Fruit fly (Drosophila melanogaster): ENCODE measurements around the gene Stt3A.

Stt3A gene

dm6 chrX:21056732-21057131 lies 3.0 kb upstream of the Stt3A start:
- TF ChIP-seq CG30403 (GFP tag; optimal IDR thresholded peaks at IDR 0.05) (no peak), Sin3A (optimal IDR thresholded peaks at IDR 0.05) (no peak), Elba2 (GFP tag; optimal IDR thresholded peaks at IDR 0.05) (peak; percentile 87), pfk (GFP tag; optimal IDR thresholded peaks at IDR 0.05) (peak; percentile 24), Nf-YB (GFP tag; optimal IDR thresholded peaks at IDR 0.05) (peak; percentile 51), CG9609 (GFP tag; optimal IDR thresholded peaks at IDR 0.05) (no peak), nom (GFP tag; optimal IDR thresholded peaks at IDR 0.05) (no peak), CG15514 (GFP tag; optimal IDR thresholded peaks at IDR 0.05) (no peak), insv (GFP tag; optimal IDR thresholded peaks at IDR 0.05) (peak; percentile 77 to 96), Nf-YC (tag; optimal IDR thresholded peaks at IDR 0.05) (peak; percentile 39), CG1647 (GFP tag; optimal IDR thresholded peaks at IDR 0.05) (no peak), D19A (tag; optimal IDR thresholded peaks at IDR 0.05) (peak; percentile 63), CG14014 (GFP tag; IDR thresholded peaks at IDR 0.05) (no peak), gcm (GFP tag; optimal IDR thresholded peaks at IDR 0.05) (peak; percentile 64), Trl (optimal IDR thresholded peaks at IDR 0.05) (peak; percentile 20 to 28), Trl (GFP tag; optimal IDR thresholded peaks at IDR 0.05) (no peak), D (optimal IDR thresholded peaks at IDR 0.05) (no peak), D (GFP tag; optimal IDR thresholded peaks at IDR 0.05) (no peak)

dm6 chrX:21054963-21055480 lies 1.3 kb upstream of the Stt3A start:
- TF ChIP-seq CG15073 (GFP tag; optimal IDR thresholded peaks at IDR 0.05) = peak; percentile 75
- TF ChIP-seq D19B (GFP tag; optimal IDR thresholded peaks at IDR 0.05) = no peak
- TF ChIP-seq CG17385 (GFP tag; optimal IDR thresholded peaks at IDR 0.05) = peak; percentile 85
- TF ChIP-seq CG8281 (tag; optimal IDR thresholded peaks at IDR 0.05) = no peak
- peak; percentile 81 for TF ChIP-seq cg (GFP tag; optimal IDR thresholded peaks at IDR 0.05)
- TF ChIP-seq crol (GFP tag; IDR thresholded peaks at IDR 0.05) = peak; percentile 93
- peak; percentile 53 for TF ChIP-seq sens (GFP tag)
- 0 out of 3 replicates have a peak, but pooled peaks have one; percentile 13 for TF ChIP-seq gce (GFP tag; IDR thresholded peaks at IDR 0.05)
- 0 out of 3 replicates have a peak, but pooled peaks have one; percentile 15 for TF ChIP-seq z (GFP tag; IDR thresholded peaks at IDR 0.05)
- peak in 1 of 2 experiments; percentile 5 for TF ChIP-seq Trl (optimal IDR thresholded peaks at IDR 0.05)
- TF ChIP-seq Trl (GFP tag; optimal IDR thresholded peaks at IDR 0.05) = no peak
- no peak for TF ChIP-seq mirr (GFP tag; optimal IDR thresholded peaks at IDR 0.05)
- peak; percentile 72 for TF ChIP-seq nom (GFP tag; optimal IDR thresholded peaks at IDR 0.05)
- no peak for TF ChIP-seq CHES-1-like (GFP tag; optimal IDR thresholded peaks at IDR 0.05)
- TF ChIP-seq kni (GFP tag; optimal IDR thresholded peaks at IDR 0.05) = peak; percentile 15
- TF ChIP-seq rib (GFP tag; IDR thresholded peaks at IDR 0.05) = peak; percentile 20; the same call in 1 of the 2 replicates
- TF ChIP-seq Hmr (GFP tag; optimal IDR thresholded peaks at IDR 0.05) = no peak
- TF ChIP-seq HLHmδ (GFP tag; optimal IDR thresholded peaks at IDR 0.05) = peak; percentile 16
- peak; percentile 31; the same call in 1 of the 2 replicates for TF ChIP-seq Adf1 (GFP tag; IDR thresholded peaks at IDR 0.05)
- TF ChIP-seq ken (GFP tag; IDR thresholded peaks at IDR 0.05) = 0 out of 3 replicates have a peak, but pooled peaks have one; percentile 28
- no peak for TF ChIP-seq danr (GFP tag; IDR thresholded peaks at IDR 0.05)
- peak; percentile 12; the same call in 1 of the 2 replicates for TF ChIP-seq vvl (GFP tag; IDR thresholded peaks at IDR 0.05)
- no peak for TF ChIP-seq CG14860 (GFP tag; IDR thresholded peaks at IDR 0.05; ENCODE audit: partially characterized antibody)
- no peak for TF ChIP-seq unpg (GFP tag; optimal IDR thresholded peaks at IDR 0.05)
- TF ChIP-seq CG13624 (GFP tag; optimal IDR thresholded peaks at IDR 0.05) = no peak
- TF ChIP-seq insv (GFP tag; optimal IDR thresholded peaks at IDR 0.05) = no peak
- TF ChIP-seq sr (GFP tag; IDR thresholded peaks at IDR 0.05) = peak; percentile 61; the same call in 2 of the 3 replicates
- TF ChIP-seq pros (GFP tag; optimal IDR thresholded peaks at IDR 0.05) = peak; percentile 10
- TF ChIP-seq sd (tag; optimal IDR thresholded peaks at IDR 0.05) = peak; percentile 60
- TF ChIP-seq nau (GFP tag; optimal IDR thresholded peaks at IDR 0.05) = no peak
- no peak for TF ChIP-seq ap (GFP tag; IDR thresholded peaks at IDR 0.05)
- TF ChIP-seq Drgx (GFP tag; IDR thresholded peaks at IDR 0.05) = peak; percentile 44; the same call in 1 of the 2 replicates
